Worm (Caenorhabditis elegans) whole organism, midembryonic: ENCODE results near the gene F53H1.4.

ENCODE experiments used
- T22C8.4 ChIP-seq: fragments of 200-800 bp; sonication (Bioruptor generic); IDR thresholded peaks from 2 replicates; pipeline ENCODE4 v1.3.6; 2022; ENCODE audit warnings: missing genetic modification characterization, missing compliant biosample characterization
- cog-1 ChIP-seq: sonication (generic microtip); optimal IDR thresholded peaks from 2 replicates; lab custom pipeline; 2016; ENCODE audit warnings: missing genetic modification characterization, missing compliant biosample characterization
- flt-1 ChIP-seq: fragments of 200-800 bp; sonication (Bioruptor generic); IDR thresholded peaks from 2 replicates; pipeline ENCODE4 v1.3.6; 2022; ENCODE audit warnings: missing genetic modification characterization, missing compliant biosample characterization
- klf-2 ChIP-seq: fragments of 200-800 bp; sonication (Bioruptor generic); conservative IDR thresholded peaks from 2 replicates; pipeline ENCODE4 v1.3.6; 2022; ENCODE audit warnings: missing genetic modification reagents, missing genetic modification characterization, missing compliant biosample characterization
- med-1 ChIP-seq: sonication (generic microtip); optimal IDR thresholded peaks from 2 replicates; lab custom pipeline; 2017; ENCODE audit warnings: missing genetic modification characterization, mild to moderate bottlenecking, missing compliant biosample characterization, antibody characterized with exemption, missing genetic modification reagents; ENCODE audit not compliant: insufficient read depth
- ref-1 ChIP-seq: fragments of 200-800 bp; sonication (Bioruptor generic); conservative IDR thresholded peaks from 2 replicates; pipeline ENCODE4 v1.3.6; 2022; ENCODE audit warnings: missing genetic modification reagents, missing genetic modification characterization, missing compliant biosample characterization
- tab-1 ChIP-seq: fragments of 200-800 bp; sonication (Bioruptor generic); IDR thresholded peaks from 2 replicates; pipeline ENCODE4 v1.3.6; 2022; ENCODE audit warnings: missing genetic modification characterization, missing compliant biosample characterization
- ztf-23 ChIP-seq: fragments of 200-800 bp; sonication (Bioruptor generic); IDR thresholded peaks from 2 replicates; pipeline ENCODE4 v1.3.6; 2022; ENCODE audit warnings: missing genetic modification reagents, missing genetic modification characterization, missing compliant biosample characterization
- ztf-29 ChIP-seq: fragments of 200-800 bp; sonication (Bioruptor generic); IDR thresholded peaks from 2 replicates; pipeline ENCODE4 v1.3.6; 2022; ENCODE audit warnings: missing genetic modification reagents, missing genetic modification characterization, missing compliant biosample characterization

- TF ChIP-seq ref-1 (GFP tag; lab: Robert Waterston, UW) (no peak), ztf-29 (GFP tag; lab: Robert Waterston, UW) (no peak), flt-1 (GFP tag; lab: Robert Waterston, UW) (no peak), T22C8.4 (GFP tag; lab: Robert Waterston, UW) (no peak), klf-2 (GFP tag; lab: Robert Waterston, UW) (no peak), tab-1 (GFP tag; lab: Robert Waterston, UW) (no peak), cog-1 (tag; lab: Kevin White, UChicago) (no peak), ztf-23 (GFP tag; lab: Robert Waterston, UW) (no peak), med-1 (no peak)
Observed at ce11 chrIV:1286549-1286948, 23.4 kb upstream of the F53H1.4 start.
